Worm (Caenorhabditis elegans) whole organism, dauer: ENCODE results near the gene his-42.
"Not testable (repeated sequence)": the region's sequence is repeated elsewhere in the genome, so short reads cannot be mapped to it uniquely, and the experiment has no call there.

ENCODE experiments used
- unc-62 ChIP-seq: sonication (generic microtip); optimal IDR thresholded peaks from 2 replicates; lab custom pipeline; 2017; ENCODE audit warnings: missing biosample characterization, missing genetic modification reagents, missing genetic modification characterization

The his-42 gene

ce11 chrII:13835724-13836307, 7.3 kb upstream of the his-42 start, which contains the start of gene ins-37:
TSS of gene ins-37 (minus strand) at chrII:13836107.
- not testable (repeated sequence) for TF ChIP-seq unc-62

- no peak for TF ChIP-seq unc-62
Measured at ce11 chrII:13834380-13835194, 6.1 kb upstream of the his-42 start.

ce11 chrII:13833505-13833904, 5.0 kb upstream of the his-42 start, which contains the start of gene F08G2.5:
TSS of gene F08G2.5 (minus strand) at chrII:13833631.
- TF ChIP-seq unc-62, result no peak

- TF ChIP-seq unc-62, result no peak
Measured at ce11 chrII:13830255-13830654, 1.8 kb upstream of the his-42 start, which contains the start of gene F08G2.4. TSS of gene F08G2.4 (plus strand) at chrII:13830602.

- not testable (repeated sequence) for TF ChIP-seq unc-62
Measured at ce11 chrII:13818043-13818442, 10.5 kb downstream of the his-42 start, which contains the start of gene his-16. TSS of gene his-16 (minus strand) at chrII:13818143.

- TF ChIP-seq unc-62, result no peak
Measured at ce11 chrII:13815513-13815912, 13.0 kb downstream of the his-42 start.

- TF ChIP-seq unc-62, result no peak
Measured at ce11 chrII:13813950-13814349, 14.5 kb downstream of the his-42 start.

- no peak for TF ChIP-seq unc-62
Measured at ce11 chrII:13813413-13813812, 15.1 kb downstream of the his-42 start.

ce11 chrII:13812335-13812734, 16.2 kb downstream of the his-42 start:
- no peak for TF ChIP-seq unc-62

- TF ChIP-seq unc-62, result no peak
Measured at ce11 chrII:13806269-13806668, 22.2 kb downstream of the his-42 start.

ce11 chrII:13796312-13796711, 32.2 kb downstream of the his-42 start:
- no peak for TF ChIP-seq unc-62

- no peak for TF ChIP-seq unc-62
Measured at ce11 chrII:13795160-13795559, 33.3 kb downstream of the his-42 start.

ce11 chrII:13791570-13792279, 36.8 kb downstream of the his-42 start, which contains the start of gene ZK131.11:
TSS of gene ZK131.11 (plus strand) at chrII:13792229.
- no peak for TF ChIP-seq unc-62

ce11 chrII:13789714-13790113, 38.8 kb downstream of the his-42 start:
- no peak for TF ChIP-seq unc-62

ce11 chrII:13788813-13789212, 39.7 kb downstream of the his-42 start:
- TF ChIP-seq unc-62, result no peak

- no peak for TF ChIP-seq unc-62
Measured at ce11 chrII:13786899-13787298, 41.6 kb downstream of the his-42 start.

- no peak for TF ChIP-seq unc-62
Measured at ce11 chrII:13785582-13785981, 42.9 kb downstream of the his-42 start.
